Fruit fly (Drosophila melanogaster): Measurements from ENCODE around the gene PKD.
A peak's percentile ranks its signal among the peaks of the same experiment; 100 is the strongest.

Gene PKD

dm6 chr3R:18298900-18299321, 15.3 kb downstream of the PKD start, which contains the start of gene Dlc90F (continued):
- no peak for TF ChIP-seq Dfd (GFP tag; optimal IDR thresholded peaks at IDR 0.05)
- peak; percentile 67 for TF ChIP-seq fru (GFP tag; optimal IDR thresholded peaks at IDR 0.05)
- TF ChIP-seq Hr78 (GFP tag; optimal IDR thresholded peaks at IDR 0.05), result no peak
- TF ChIP-seq Rel (GFP tag; optimal IDR thresholded peaks at IDR 0.05), result no peak
- TF ChIP-seq Rel (tag; optimal IDR thresholded peaks at IDR 0.05), result peak; percentile 33
- no peak for TF ChIP-seq CG32264 (GFP tag; optimal IDR thresholded peaks at IDR 0.05)
- TF ChIP-seq Hr83 (GFP tag; optimal IDR thresholded peaks at IDR 0.05; ENCODE audit: poor library complexity, severe bottlenecking), result no peak

- TF ChIP-seq brk (GFP tag; optimal IDR thresholded peaks at IDR 0.05) (no peak), sage (GFP tag; optimal IDR thresholded peaks at IDR 0.05) (peak; percentile 34), Sp1 (GFP tag; optimal IDR thresholded peaks at IDR 0.05) (no peak), Dfd (GFP tag; optimal IDR thresholded peaks at IDR 0.05) (no peak), GATAd (GFP tag; optimal IDR thresholded peaks at IDR 0.05) (peak; percentile 2), tai (GFP tag; optimal IDR thresholded peaks at IDR 0.05) (no peak), h (GFP tag; optimal IDR thresholded peaks at IDR 0.05) (peak; percentile 56), woc (GFP tag; optimal IDR thresholded peaks at IDR 0.05) (no peak), dsf (GFP tag; optimal IDR thresholded peaks at IDR 0.05; ENCODE audit: borderline replicate concordance) (no peak), jim (GFP tag; optimal IDR thresholded peaks at IDR 0.05) (peak; percentile 89), Myc (optimal IDR thresholded peaks at IDR 0.05) (no peak), lola (GFP tag; optimal IDR thresholded peaks at IDR 0.05) (no peak), Hnf4 (GFP tag; optimal IDR thresholded peaks at IDR 0.05) (peak; percentile 58), usp (GFP tag; optimal IDR thresholded peaks at IDR 0.05) (no peak), OdsH (GFP tag; optimal IDR thresholded peaks at IDR 0.05) (peak; percentile 32), CG9705 (GFP tag; optimal IDR thresholded peaks at IDR 0.05) (no peak), N (GFP tag; optimal IDR thresholded peaks at IDR 0.05) (no peak), CrebA (GFP tag; optimal IDR thresholded peaks at IDR 0.05; ENCODE audit: borderline replicate concordance) (no peak), sv (GFP tag; optimal IDR thresholded peaks at IDR 0.05) (no peak), CG32264 (GFP tag; optimal IDR thresholded peaks at IDR 0.05) (no peak), Hr83 (GFP tag; optimal IDR thresholded peaks at IDR 0.05; ENCODE audit: poor library complexity, severe bottlenecking) (peak; percentile 97), Abd-B (GFP tag; optimal IDR thresholded peaks at IDR 0.05) (no peak), dl (GFP tag; optimal IDR thresholded peaks at IDR 0.05; ENCODE audit: insufficient read depth in 1 of 2, partially characterized antibody in 2 of 2) (peak in 1 of 2 experiments; percentile 29), Hr78 (GFP tag; optimal IDR thresholded peaks at IDR 0.05) (no peak), dmrt93B (GFP tag; optimal IDR thresholded peaks at IDR 0.05) (no peak), ey (GFP tag; optimal IDR thresholded peaks at IDR 0.05) (peak; percentile 41), Rel (GFP tag; optimal IDR thresholded peaks at IDR 0.05) (peak; percentile 68), Rel (tag; optimal IDR thresholded peaks at IDR 0.05) (peak; percentile 10), pan (optimal IDR thresholded peaks at IDR 0.05) (no peak), foxo (GFP tag; optimal IDR thresholded peaks at IDR 0.05) (peak in 1 of 2 experiments; percentile 37), fru (GFP tag; optimal IDR thresholded peaks at IDR 0.05) (peak; percentile 23), Dif (GFP tag; optimal IDR thresholded peaks at IDR 0.05; ENCODE audit: partially characterized antibody) (peak; percentile 42), HLH106 (tag; optimal IDR thresholded peaks at IDR 0.05) (peak; percentile 27), psq (GFP tag; optimal IDR thresholded peaks at IDR 0.05) (peak; percentile 6), Vsx2 (GFP tag; optimal IDR thresholded peaks at IDR 0.05; ENCODE audit: partially characterized antibody) (no peak), rgr (GFP tag; optimal IDR thresholded peaks at IDR 0.05) (peak; percentile 59), br (GFP tag; optimal IDR thresholded peaks at IDR 0.05) (peak; percentile 55), Mio (GFP tag; optimal IDR thresholded peaks at IDR 0.05) (peak; percentile 63), Jra (GFP tag; optimal IDR thresholded peaks at IDR 0.05) (peak; percentile 87)
Observed at dm6 chr3R:18298298-18298899, 15.8 kb downstream of the PKD start.
